Fruit fly (Drosophila melanogaster) whole organism, prepupa: ENCODE measurements around the gene Rift.

Experiments
- Blimp-1 ChIP-seq: fragments of 200-800 bp; sonication (Bioruptor generic); optimal IDR thresholded peaks from 3 replicates; lab custom pipeline; 2017; ENCODE audit warnings: missing biosample characterization, missing genetic modification characterization, mild to moderate bottlenecking, moderate library complexity, missing genetic modification reagents
- CG10631 ChIP-seq: fragments of 200-800 bp; sonication (Bioruptor generic); optimal IDR thresholded peaks from 2 replicates; lab custom pipeline; 2016; ENCODE audit warnings: missing biosample characterization, missing genetic modification characterization
- CG10669 ChIP-seq: fragments of 200-800 bp; sonication (Bioruptor generic); optimal IDR thresholded peaks from 3 replicates; lab custom pipeline; 2018; ENCODE audit warnings: missing biosample characterization, mild to moderate bottlenecking, missing genetic modification characterization, moderate library complexity
- CG11294 ChIP-seq: fragments of 200-800 bp; sonication (Bioruptor generic); IDR thresholded peaks from 2 replicates; pipeline ENCODE4 v1.3.6; 2022; ENCODE audit warnings: missing biosample characterization, missing genetic modification characterization
- CG11762 ChIP-seq: fragments of 200-800 bp; sonication (Bioruptor generic); optimal IDR thresholded peaks from 3 replicates; lab custom pipeline; 2016; ENCODE audit warnings: missing biosample characterization, missing genetic modification characterization; ENCODE audit not compliant: insufficient read depth
- CG11902 ChIP-seq: fragments of 200-800 bp; sonication (Bioruptor generic); optimal IDR thresholded peaks from 3 replicates; lab custom pipeline; 2016; ENCODE audit warnings: missing biosample characterization, missing genetic modification characterization
- CG16779 ChIP-seq: fragments of 200-800 bp; sonication (Bioruptor generic); optimal IDR thresholded peaks from 3 replicates; lab custom pipeline; 2017; ENCODE audit warnings: missing biosample characterization, mild to moderate bottlenecking, missing genetic modification characterization
- CG31627 ChIP-seq: fragments of 200-800 bp; sonication (Bioruptor generic); optimal IDR thresholded peaks from 3 replicates; lab custom pipeline; 2016; ENCODE audit warnings: missing biosample characterization, missing genetic modification characterization
- CG4318 ChIP-seq: fragments of 200-800 bp; sonication (Bioruptor generic); optimal IDR thresholded peaks from 3 replicates; lab custom pipeline; 2017; ENCODE audit warnings: missing biosample characterization, mild to moderate bottlenecking, missing genetic modification characterization
- CG6163 ChIP-seq: fragments of 200-800 bp; sonication (Bioruptor generic); IDR thresholded peaks from 3 replicates; pipeline ENCODE4 v1.3.6; 2022; ENCODE audit warnings: missing biosample characterization, missing genetic modification characterization
- CG6276 ChIP-seq: fragments of 200-800 bp; sonication (Bioruptor generic); optimal IDR thresholded peaks from 2 replicates; lab custom pipeline; 2017; ENCODE audit warnings: missing biosample characterization, mild to moderate bottlenecking, missing genetic modification characterization
- CG6808 ChIP-seq: fragments of 200-800 bp; sonication (Bioruptor generic); optimal IDR thresholded peaks from 3 replicates; lab custom pipeline; 2017; ENCODE audit warnings: missing biosample characterization, missing genetic modification characterization, mild to moderate bottlenecking, moderate library complexity, missing genetic modification reagents
- CG6854 ChIP-seq: fragments of 200-800 bp; sonication (Bioruptor generic); optimal IDR thresholded peaks from 2 replicates; lab custom pipeline; 2017; ENCODE audit warnings: missing biosample characterization, mild to moderate bottlenecking, missing genetic modification characterization
- CG8319 ChIP-seq: fragments of 200-800 bp; sonication (Bioruptor generic); optimal IDR thresholded peaks from 3 replicates; lab custom pipeline; 2016; ENCODE audit warnings: missing biosample characterization, missing genetic modification characterization
- Eip93F ChIP-seq: fragments of 200-800 bp; sonication (Bioruptor generic); optimal IDR thresholded peaks from 2 replicates; lab custom pipeline; 2016; ENCODE audit warnings: missing biosample characterization, mild to moderate bottlenecking, missing genetic modification characterization
- Ets21C ChIP-seq: fragments of 200-800 bp; sonication (Bioruptor generic); optimal IDR thresholded peaks from 3 replicates; lab custom pipeline; 2016; ENCODE audit warnings: missing biosample characterization, missing genetic modification characterization
- Gug ChIP-seq: fragments of 200-800 bp; sonication (Bioruptor generic); IDR thresholded peaks from 2 replicates; pipeline ENCODE4 v1.3.6; 2022; ENCODE audit warnings: missing biosample characterization, missing genetic modification characterization
- Hr39 ChIP-seq: fragments of 200-800 bp; sonication (Bioruptor generic); optimal IDR thresholded peaks from 2 replicates; lab custom pipeline; 2016; ENCODE audit warnings: missing biosample characterization, missing genetic modification characterization
- Met ChIP-seq: fragments of 200-800 bp; sonication (Bioruptor generic); optimal IDR thresholded peaks from 3 replicates; lab custom pipeline; 2016; ENCODE audit warnings: missing biosample characterization, missing genetic modification characterization
- OdsH ChIP-seq: fragments of 200-800 bp; sonication (Bioruptor generic); optimal IDR thresholded peaks from 3 replicates; lab custom pipeline; 2016; ENCODE audit warnings: missing biosample characterization, missing genetic modification characterization
- Smox ChIP-seq: fragments of 200-800 bp; sonication (Bioruptor generic); optimal IDR thresholded peaks from 3 replicates; lab custom pipeline; 2016; ENCODE audit warnings: missing biosample characterization, missing genetic modification characterization
- acj6 ChIP-seq: fragments of 200-800 bp; sonication (Bioruptor generic); optimal IDR thresholded peaks from 3 replicates; lab custom pipeline; 2016; ENCODE audit warnings: missing biosample characterization, missing genetic modification characterization
- cyc ChIP-seq: fragments of 200-800 bp; sonication (Bioruptor generic); optimal IDR thresholded peaks from 3 replicates; lab custom pipeline; 2016; ENCODE audit warnings: missing biosample characterization, missing genetic modification characterization
- dac ChIP-seq: fragments of 200-800 bp; sonication (Bioruptor generic); optimal IDR thresholded peaks from 2 replicates; lab custom pipeline; 2017; ENCODE audit warnings: missing biosample characterization, mild to moderate bottlenecking, missing genetic modification characterization
- eg ChIP-seq: fragments of 200-800 bp; sonication (Bioruptor generic); IDR thresholded peaks from 3 replicates; pipeline ENCODE4 v1.3.6; 2022; ENCODE audit warnings: missing biosample characterization, missing genetic modification characterization
- lz ChIP-seq: fragments of 200-800 bp; sonication (Bioruptor generic); optimal IDR thresholded peaks from 3 replicates; lab custom pipeline; 2016; ENCODE audit warnings: missing biosample characterization, missing genetic modification characterization
- net ChIP-seq: fragments of 200-800 bp; sonication (Bioruptor generic); optimal IDR thresholded peaks from 3 replicates; lab custom pipeline; 2016; ENCODE audit warnings: missing biosample characterization, missing genetic modification characterization
- salr ChIP-seq, 2 experiments: fragments of 200-800 bp; sonication (Bioruptor generic); optimal IDR thresholded peaks; 3 replicates each; lab custom pipeline; 2016 to 2018; ENCODE audit warnings: missing biosample characterization in 2 of 2, missing genetic modification characterization in 2 of 2, mild to moderate bottlenecking in 1 of 2
- ss ChIP-seq, 2 experiments: fragments of 200-800 bp; sonication (Bioruptor generic); optimal IDR thresholded peaks; 2 replicates in 1 of 2; 3 replicates in 1 of 2; lab custom pipeline; 2017 to 2018; ENCODE audit warnings: mild to moderate bottlenecking in 2 of 2, missing biosample characterization in 2 of 2, missing genetic modification characterization in 2 of 2, moderate library complexity in 1 of 2
- svp ChIP-seq: fragments of 200-800 bp; sonication (Bioruptor generic); peaks from one replicate; lab custom pipeline; 2016; ENCODE audit warnings: missing biosample characterization, missing genetic modification characterization
- vri ChIP-seq: fragments of 200-800 bp; sonication (Bioruptor generic); optimal IDR thresholded peaks from 3 replicates; lab custom pipeline; 2016; ENCODE audit warnings: missing biosample characterization, mild to moderate bottlenecking, missing genetic modification characterization

Rift gene

dm6 chr3R:31805228-31805738, 4.7 kb downstream of the Rift start, which contains the start of the genes CG42233 and CG1971 (continued):
- TF ChIP-seq eg (GFP tag; lab: Robert Waterston, UW) (peak; percentile 53; the same call in 2 of the 3 replicates), CG6163 (GFP tag; lab: Robert Waterston, UW) (peak; percentile 69; the same call in 2 of the 3 replicates), acj6 (GFP tag; lab: Kevin White, UChicago) (peak; percentile 57), CG11294 (GFP tag; lab: Robert Waterston, UW) (no peak), Ets21C (no peak), cyc (GFP tag; lab: Kevin White, UChicago) (no peak)

DNA sequence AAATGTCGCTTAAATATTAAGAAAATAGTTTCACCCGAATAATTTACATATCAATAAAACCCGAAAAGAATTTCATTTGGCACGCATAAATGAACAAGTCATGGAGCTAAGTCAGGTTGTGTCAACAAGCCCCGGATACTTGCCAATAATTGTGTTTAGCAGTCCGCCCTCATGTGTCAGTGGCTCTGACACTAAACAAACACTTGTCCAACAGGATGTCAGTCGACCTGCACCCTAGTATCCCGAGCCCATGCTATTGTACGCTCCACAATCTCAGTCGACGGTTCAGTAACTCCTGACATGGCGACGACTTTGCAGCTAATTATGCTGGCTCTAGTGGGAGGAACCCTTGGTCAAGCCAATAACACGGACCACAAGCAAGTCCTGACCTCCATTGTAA, 9.3 kb downstream of the Rift start, which contains the start of gene Ir100a:
Gene Ir100a (plus strand): TSS at position 301 of the 400 bp plus-strand sequence.
- no peak for TF ChIP-seq salr (GFP tag; optimal IDR thresholded peaks at IDR 0.05; lab: Kevin White, UChicago)
- TF ChIP-seq CG16779 (tag; lab: Kevin White, UChicago), result no peak
- TF ChIP-seq Blimp-1 (GFP tag; lab: Kevin White, UChicago), result no peak
- no peak for TF ChIP-seq dac (GFP tag; lab: Kevin White, UChicago)
- no peak for TF ChIP-seq lz (GFP tag; lab: Kevin White, UChicago)
- no peak for TF ChIP-seq net (GFP tag; lab: Kevin White, UChicago)
- TF ChIP-seq Met, result no peak
- TF ChIP-seq CG11762, result no peak
- TF ChIP-seq CG6276 (GFP tag; lab: Kevin White, UChicago), result no peak
- no peak for TF ChIP-seq OdsH
- TF ChIP-seq Hr39 (GFP tag; lab: Kevin White, UChicago), result no peak
- TF ChIP-seq acj6 (GFP tag; lab: Kevin White, UChicago), result no peak
- no peak for TF ChIP-seq CG10669 (GFP tag; lab: Kevin White, UChicago)
- no peak for TF ChIP-seq CG6808
- TF ChIP-seq CG10631 (GFP tag; lab: Kevin White, UChicago), result no peak
- no peak for TF ChIP-seq ss (GFP tag; optimal IDR thresholded peaks at IDR 0.05; lab: Kevin White, UChicago)
- no peak for TF ChIP-seq CG8319

DNA sequence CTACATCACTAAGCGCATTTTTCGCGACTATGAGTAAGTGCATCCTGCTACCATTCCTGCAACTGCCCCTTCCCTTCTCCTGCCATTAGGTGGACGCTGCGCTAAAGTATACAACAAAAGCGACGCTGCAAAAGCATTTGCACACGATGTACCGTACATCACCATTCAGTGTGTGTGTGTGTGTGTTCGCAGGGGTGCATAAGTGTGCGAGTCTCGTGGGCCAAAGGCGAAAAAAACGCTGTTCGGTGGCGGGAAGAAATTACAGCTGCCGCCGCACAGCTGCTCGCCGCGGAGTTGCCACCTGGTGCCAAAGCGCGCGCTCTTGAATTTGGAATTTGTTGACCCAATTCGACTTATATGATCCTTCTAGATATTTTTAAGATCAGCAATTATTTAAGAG, 15.5 kb downstream of the Rift start:
- TF ChIP-seq salr (GFP tag; optimal IDR thresholded peaks at IDR 0.05; lab: Kevin White, UChicago), result no peak
- peak; percentile 97 for TF ChIP-seq svp
- peak; percentile 52 for TF ChIP-seq CG6854 (GFP tag; lab: Kevin White, UChicago)

DNA sequence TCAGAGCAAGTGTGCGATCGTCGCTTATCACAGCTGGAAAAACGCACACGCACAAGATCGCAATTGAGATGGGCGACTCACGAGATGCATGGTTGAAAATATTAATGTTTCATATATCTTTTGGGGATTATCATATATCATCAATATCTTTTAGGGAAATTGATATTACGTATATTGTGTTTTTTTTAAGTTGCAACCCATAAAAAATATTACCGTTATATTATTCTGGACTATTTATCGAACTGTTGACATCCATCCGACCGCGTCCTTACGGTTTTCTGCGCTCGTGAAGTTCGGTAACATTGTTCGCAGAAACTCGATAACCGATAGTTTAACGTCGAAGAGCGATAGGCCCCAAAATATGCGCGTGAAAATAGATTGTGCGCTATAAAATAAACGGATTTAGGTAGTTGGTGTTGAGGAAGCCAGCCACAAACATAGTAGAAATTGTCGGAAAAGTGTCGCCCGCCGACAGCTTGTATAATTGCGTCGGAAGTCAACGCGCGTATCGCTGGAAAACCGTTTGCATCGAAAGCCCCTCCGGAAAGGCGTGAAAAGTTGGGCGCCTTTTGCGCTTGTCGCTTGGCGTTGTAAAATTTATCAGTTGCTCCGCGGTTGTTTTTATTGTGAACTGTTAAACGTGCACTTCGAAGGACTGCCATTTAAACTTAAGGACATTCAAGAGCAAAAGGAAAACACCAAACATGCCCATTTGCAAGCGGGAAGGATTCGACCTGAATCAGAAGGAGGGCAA, 16.1 kb downstream of the Rift start, which contains the start of the genes Mccc1 and Acf:
Gene Mccc1 (minus strand): TSS at position 244 of the 754 bp plus-strand sequence.
Gene Acf (plus strand): TSS at position 318 of the 754 bp plus-strand sequence.
- TF ChIP-seq CG10631 (GFP tag; lab: Kevin White, UChicago) (peak; percentile 55), CG4318 (GFP tag; lab: Kevin White, UChicago) (no peak), CG11762 (no peak), Smox (GFP tag; lab: Kevin White, UChicago) (no peak), Gug (no peak), CG31627 (GFP tag; lab: Kevin White, UChicago) (peak; percentile 43), CG11902 (no peak), dac (GFP tag; lab: Kevin White, UChicago) (no peak), Eip93F (GFP tag; lab: Kevin White, UChicago) (peak; percentile 12)

DNA sequence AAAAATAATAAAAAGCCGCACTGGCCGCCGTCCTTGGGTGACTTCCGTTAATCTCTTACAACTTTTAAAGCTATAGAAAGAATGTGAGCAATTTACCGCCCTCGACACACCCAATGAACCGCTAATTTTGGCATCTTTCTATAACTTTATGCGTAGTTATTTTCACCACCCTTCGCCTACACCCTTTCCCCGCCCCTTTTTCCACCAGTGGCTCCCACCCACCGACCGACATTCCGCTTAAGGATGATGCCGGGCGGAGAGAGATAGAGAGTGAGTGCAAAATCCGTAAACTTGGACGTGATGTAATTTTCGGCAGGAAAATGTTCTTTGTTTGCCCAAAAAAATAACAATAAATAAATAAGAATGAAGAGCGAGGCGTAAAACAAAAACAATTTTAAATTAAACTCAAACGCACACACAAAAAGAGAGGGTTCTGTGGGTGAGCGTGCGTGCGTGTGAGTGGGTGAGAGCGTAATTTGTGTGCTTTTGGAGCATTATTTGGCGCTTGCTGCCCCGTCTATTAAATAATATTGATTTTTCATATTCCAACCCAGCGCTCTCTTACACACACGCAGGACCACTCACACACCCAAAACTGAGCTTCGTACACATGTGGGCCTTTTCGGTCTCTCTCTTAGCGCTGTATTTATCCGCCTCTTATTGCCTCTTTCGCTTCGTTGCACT, 32.4 kb downstream of the Rift start:
- TF ChIP-seq vri (GFP tag; lab: Kevin White, UChicago), result peak; percentile 99
- peak; percentile 40 for TF ChIP-seq CG6854 (GFP tag; lab: Kevin White, UChicago)
- no peak for TF ChIP-seq CG8319
- TF ChIP-seq Eip93F (GFP tag; lab: Kevin White, UChicago), result peak; percentile 8
